Worm (Caenorhabditis elegans) whole organism, L4 larva: ENCODE data around the gene nhr-123.

Experiments
- F49E8.2 ChIP-seq: sonication (generic microtip); optimal IDR thresholded peaks from 2 replicates; lab custom pipeline; 2016; ENCODE audit warnings: missing compliant biosample characterization, mild to moderate bottlenecking, missing genetic modification characterization, borderline replicate concordance
- R02D3.7 ChIP-seq: fragments of 150-350 bp; sonication (generic microtip); optimal IDR thresholded peaks from 3 replicates; lab custom pipeline; 2014; ENCODE audit warnings: missing biosample characterization, missing genetic modification characterization
- T20F7.1 ChIP-seq: fragments of 200-800 bp; sonication (Bioruptor generic); optimal IDR thresholded peaks from 2 replicates; lab custom pipeline; 2018; ENCODE audit warnings: mild to moderate bottlenecking, missing genetic modification characterization, missing compliant biosample characterization
- Y105C5A.15 ChIP-seq: fragments of 200-800 bp; sonication (Bioruptor generic); IDR thresholded peaks from 2 replicates; pipeline ENCODE4 v1.3.6; 2022; ENCODE audit warnings: missing genetic modification characterization, missing compliant biosample characterization
- Y48G9A.11 ChIP-seq: fragments of 200-800 bp; sonication (Bioruptor generic); IDR thresholded peaks from 2 replicates; pipeline ENCODE4 v1.3.6; 2022; ENCODE audit warnings: missing genetic modification reagents, missing genetic modification characterization, missing compliant biosample characterization
- Y75B8A.6 ChIP-seq: fragments of 200-800 bp; sonication (Bioruptor generic); IDR thresholded peaks from 2 replicates; pipeline ENCODE4 v1.3.6; 2022; ENCODE audit warnings: missing genetic modification reagents, missing genetic modification characterization, missing compliant biosample characterization
- ZK337.2 ChIP-seq: fragments of 200-800 bp; sonication (Bioruptor generic); IDR thresholded peaks from 2 replicates; pipeline ENCODE4 v1.3.6; 2022; ENCODE audit warnings: missing genetic modification reagents, missing genetic modification characterization, missing compliant biosample characterization
- aha-1 ChIP-seq: fragments of 150-350 bp; peaks from one replicate; lab custom pipeline; 2014; ENCODE audit warnings: missing biosample characterization, missing genetic modification characterization
- ama-1 ChIP-seq: fragments of 150-350 bp; optimal IDR thresholded peaks from 2 replicates; lab custom pipeline; 2014; ENCODE audit warnings: inconsistent platforms, mixed read lengths
- arid-1 ChIP-seq: fragments of 200-800 bp; sonication (Bioruptor generic); conservative IDR thresholded peaks from 2 replicates; pipeline ENCODE4 v1.3.6; 2022; ENCODE audit warnings: missing genetic modification reagents, missing genetic modification characterization, missing compliant biosample characterization
- ceh-62 ChIP-seq: sonication (generic microtip); optimal IDR thresholded peaks from 2 replicates; lab custom pipeline; 2017; ENCODE audit warnings: missing biosample characterization, missing genetic modification characterization
- daf-12 ChIP-seq: fragments of 150-350 bp; optimal IDR thresholded peaks from 2 replicates; lab custom pipeline; 2014; ENCODE audit warnings: missing biosample characterization, missing genetic modification reagents, missing genetic modification characterization
- daf-19 ChIP-seq: fragments of 200-800 bp; sonication (Bioruptor generic); conservative IDR thresholded peaks from 2 replicates; pipeline ENCODE4 v1.3.6; 2022; ENCODE audit warnings: missing genetic modification characterization, missing compliant biosample characterization
- daf-8 ChIP-seq: fragments of 200-800 bp; sonication (Bioruptor generic); IDR thresholded peaks from 2 replicates; pipeline ENCODE4 v1.3.6; 2022; ENCODE audit warnings: missing genetic modification characterization, missing compliant biosample characterization
- dmd-8 ChIP-seq: fragments of 200-800 bp; sonication (Bioruptor generic); IDR thresholded peaks from 2 replicates; pipeline ENCODE4 v1.3.6; 2022; ENCODE audit warnings: missing genetic modification characterization, missing compliant biosample characterization
- dve-1 ChIP-seq: sonication (generic microtip); optimal IDR thresholded peaks from 2 replicates; lab custom pipeline; 2017; ENCODE audit warnings: antibody characterized with exemption, mild to moderate bottlenecking, missing genetic modification characterization, missing compliant biosample characterization; ENCODE audit not compliant: insufficient read depth
- lin-39 ChIP-seq: fragments of 150-350 bp; optimal IDR thresholded peaks from 2 replicates; lab custom pipeline; 2014; ENCODE audit warnings: missing biosample characterization, missing genetic modification reagents, missing genetic modification characterization
- madf-9 ChIP-seq: fragments of 200-800 bp; sonication (Bioruptor generic); conservative IDR thresholded peaks from 2 replicates; pipeline ENCODE4 v1.3.6; 2022; ENCODE audit warnings: missing genetic modification reagents, missing genetic modification characterization, missing compliant biosample characterization
- mdl-1 ChIP-seq, 2 experiments: fragments of 150-350 bp in 1 of 2; sonication (generic microtip) in 1 of 2; optimal IDR thresholded peaks; 2 replicates each; lab custom pipeline; 2014 to 2017; ENCODE audit warnings: missing biosample characterization in 2 of 2, missing genetic modification characterization in 2 of 2
- mdt-29 ChIP-seq: fragments of 200-800 bp; sonication (Bioruptor generic); IDR thresholded peaks from 2 replicates; pipeline ENCODE4 v1.3.6; 2022; ENCODE audit warnings: missing genetic modification reagents, missing genetic modification characterization, missing compliant biosample characterization
- mep-1 ChIP-seq: fragments of 150-350 bp; sonication (generic microtip); optimal IDR thresholded peaks from 3 replicates; lab custom pipeline; 2014; ENCODE audit warnings: missing biosample characterization, missing genetic modification characterization
- mxl-2 ChIP-seq: fragments of 200-800 bp; sonication (Bioruptor generic); conservative IDR thresholded peaks from 2 replicates; pipeline ENCODE4 v1.3.6; 2022; ENCODE audit warnings: missing genetic modification reagents, missing genetic modification characterization, missing compliant biosample characterization
- nhr-10 ChIP-seq: fragments of 150-350 bp; optimal IDR thresholded peaks from 2 replicates; lab custom pipeline; 2014; ENCODE audit warnings: missing biosample characterization, missing genetic modification characterization
- nhr-111 ChIP-seq: fragments of 200-800 bp; sonication (Bioruptor generic); optimal IDR thresholded peaks from 2 replicates; lab custom pipeline; 2018; ENCODE audit warnings: mild to moderate bottlenecking, missing genetic modification characterization, missing compliant biosample characterization
- nhr-237 ChIP-seq: sonication (generic microtip); optimal IDR thresholded peaks from 2 replicates; lab custom pipeline; 2017; ENCODE audit warnings: missing biosample characterization, missing genetic modification characterization
- nhr-25 ChIP-seq: sonication (generic microtip); optimal IDR thresholded peaks from 2 replicates; lab custom pipeline; 2017; ENCODE audit warnings: missing genetic modification characterization, mild to moderate bottlenecking, missing compliant biosample characterization, antibody characterized with exemption, moderate library complexity, borderline replicate concordance; ENCODE audit not compliant: insufficient read depth
- nhr-48 ChIP-seq: sonication (generic microtip); optimal IDR thresholded peaks from 2 replicates; lab custom pipeline; 2016; ENCODE audit warnings: mild to moderate bottlenecking, missing genetic modification characterization, missing compliant biosample characterization
- nhr-77 ChIP-seq: fragments of 150-350 bp; optimal IDR thresholded peaks from 2 replicates; lab custom pipeline; 2014; ENCODE audit warnings: missing biosample characterization, missing genetic modification characterization
- pha-4 ChIP-seq, 2 experiments: fragments of 150-350 bp in 1 of 2; fragments of 200-800 bp in 1 of 2; sonication (Bioruptor generic) in 1 of 2; IDR thresholded peaks in 1 of 2; optimal IDR thresholded peaks in 1 of 2; 2 replicates each; pipeline versions ENCODE4 v1.3.6 to Lab custom; 2014 to 2022; ENCODE audit warnings: missing genetic modification characterization in 2 of 2, missing genetic modification reagents in 2 of 2, missing biosample characterization in 1 of 2, missing compliant biosample characterization in 1 of 2
- php-3 ChIP-seq: fragments of 200-800 bp; sonication (Bioruptor generic); IDR thresholded peaks from 2 replicates; pipeline ENCODE4 v1.3.6; 2022; ENCODE audit warnings: missing genetic modification reagents, missing genetic modification characterization, missing compliant biosample characterization
- pqm-1 ChIP-seq: sonication (generic microtip); optimal IDR thresholded peaks from 2 replicates; lab custom pipeline; 2017; ENCODE audit warnings: missing biosample characterization, missing genetic modification characterization
- rbr-2 ChIP-seq: sonication (generic microtip); optimal IDR thresholded peaks from 2 replicates; lab custom pipeline; 2016; ENCODE audit warnings: missing genotype, missing genetic modification characterization, missing compliant biosample characterization
- sdz-12 ChIP-seq: fragments of 200-800 bp; sonication (Bioruptor generic); optimal IDR thresholded peaks from 2 replicates; lab custom pipeline; 2018; ENCODE audit warnings: mild to moderate bottlenecking, missing genetic modification characterization, missing compliant biosample characterization
- set-16 ChIP-seq: fragments of 200-800 bp; sonication (Bioruptor generic); IDR thresholded peaks from 2 replicates; pipeline ENCODE4 v1.3.6; 2022; ENCODE audit warnings: missing genetic modification reagents, missing genetic modification characterization, missing compliant biosample characterization
- spr-1 ChIP-seq: sonication (generic microtip); optimal IDR thresholded peaks from 2 replicates; lab custom pipeline; 2016; ENCODE audit warnings: mild to moderate bottlenecking, missing genetic modification characterization, missing compliant biosample characterization
- spr-3 ChIP-seq: fragments of 200-800 bp; sonication (Bioruptor generic); optimal IDR thresholded peaks from 2 replicates; lab custom pipeline; 2018; ENCODE audit warnings: mild to moderate bottlenecking, missing genetic modification characterization, missing compliant biosample characterization
- tag-97 ChIP-seq: fragments of 200-800 bp; sonication (Bioruptor generic); IDR thresholded peaks from 2 replicates; pipeline ENCODE4 v1.3.6; 2022; ENCODE audit warnings: missing genetic modification characterization, missing compliant biosample characterization
- unc-62 ChIP-seq, 3 experiments: fragments of 150-350 bp in 1 of 3; sonication (generic microtip); optimal IDR thresholded peaks in 2 of 3; peaks in 1 of 3; 1 replicate in 1 of 3; 2 replicates in 2 of 3; lab custom pipeline; 2014 to 2017; ENCODE audit warnings: missing biosample characterization in 3 of 3, missing genetic modification characterization in 3 of 3, missing genetic modification reagents in 3 of 3, missing genotype in 1 of 3
- vab-7 ChIP-seq: fragments of 200-800 bp; sonication (Bioruptor generic); IDR thresholded peaks from 2 replicates; pipeline ENCODE4 v1.3.6; 2022; ENCODE audit warnings: missing genetic modification reagents, missing genetic modification characterization, missing compliant biosample characterization
- zfp-3 ChIP-seq: fragments of 200-800 bp; sonication (Bioruptor generic); conservative IDR thresholded peaks from 2 replicates; pipeline ENCODE4 v1.3.6; 2022; ENCODE audit warnings: missing genetic modification reagents, missing genetic modification characterization, missing compliant biosample characterization
- zip-11 ChIP-seq: fragments of 200-800 bp; sonication (Bioruptor generic); IDR thresholded peaks from 2 replicates; pipeline ENCODE4 v1.3.6; 2022; ENCODE audit warnings: missing genetic modification characterization, missing compliant biosample characterization
- ztf-11 ChIP-seq: fragments of 150-350 bp; optimal IDR thresholded peaks from 2 replicates; lab custom pipeline; 2014; ENCODE audit warnings: missing biosample characterization, missing genetic modification characterization
- ztf-7 ChIP-seq: fragments of 150-350 bp; optimal IDR thresholded peaks from 2 replicates; lab custom pipeline; 2014; ENCODE audit warnings: missing biosample characterization, missing genetic modification characterization

nhr-123 gene

ce11 chrV:465355-465754 is 14.1 kb downstream of the nhr-123 start (continued):
- no peak for TF ChIP-seq lin-39 (tag; lab: Kevin White, UChicago)
- TF ChIP-seq Y48G9A.11 (GFP tag; lab: Robert Waterston, UW) = no peak
- no peak for TF ChIP-seq Y75B8A.6 (GFP tag; lab: Robert Waterston, UW)
- no peak for TF ChIP-seq php-3
- TF ChIP-seq rbr-2 (tag; lab: Kevin White, UChicago) = no peak
- TF ChIP-seq zfp-3 (GFP tag; lab: Robert Waterston, UW) = no peak
- TF ChIP-seq mdt-29 (GFP tag; lab: Robert Waterston, UW) = no peak
- TF ChIP-seq pqm-1 (tag; lab: Kevin White, UChicago) = no peak
- no peak for TF ChIP-seq aha-1 (tag; lab: Kevin White, UChicago)
- TF ChIP-seq dmd-8 (GFP tag; lab: Robert Waterston, UW) = no peak

DNA sequence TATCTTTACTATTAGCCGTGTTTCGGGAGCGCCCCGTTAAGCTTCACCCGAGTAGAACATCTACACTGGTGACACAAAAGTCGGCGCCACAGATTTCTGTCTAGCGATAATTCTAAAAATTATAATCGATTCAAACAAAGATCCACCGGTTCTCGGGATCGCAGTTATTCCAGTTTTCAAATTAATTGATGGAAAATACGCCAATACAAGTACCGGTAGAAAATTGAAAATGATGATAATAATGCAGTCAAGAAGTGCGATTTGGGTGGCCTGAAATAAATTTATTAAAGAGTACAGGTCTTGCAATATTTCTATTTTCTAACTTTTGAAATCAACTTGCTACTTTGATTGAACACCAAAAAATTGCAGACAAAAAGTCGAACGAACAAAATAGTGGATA is 16.3 kb downstream of the nhr-123 start:
- TF ChIP-seq dve-1 (tag; lab: Kevin White, UChicago) (peak; percentile 4), ceh-62 (tag; lab: Kevin White, UChicago) (no peak), unc-62 (GFP tag; optimal IDR thresholded peaks at IDR 0.05 in 1 of 2; lab: Kevin White, UChicago) (peak in 1 of 2 experiments; percentile 73), unc-62 (tag; optimal IDR thresholded peaks at IDR 0.05; lab: Kevin White, UChicago) (no peak), mxl-2 (GFP tag; lab: Robert Waterston, UW) (no peak)

DNA sequence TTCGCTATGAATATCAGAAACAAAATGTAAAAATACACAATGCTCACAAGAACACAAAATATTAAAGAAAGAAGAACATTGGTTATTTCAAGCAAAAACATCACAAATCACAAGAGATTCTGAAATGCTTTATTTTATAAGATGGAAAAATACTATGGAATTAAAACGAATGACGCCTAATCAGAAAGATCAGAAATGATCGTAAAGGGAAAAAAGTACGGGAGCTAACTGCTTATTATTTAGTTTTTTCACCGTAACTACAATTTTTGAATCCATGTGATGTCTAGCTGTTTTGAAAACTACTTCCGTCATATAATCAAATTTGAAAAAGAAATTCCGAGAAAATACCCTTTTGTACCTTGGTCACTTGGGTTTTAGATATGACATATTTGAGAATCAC is 17.2 kb downstream of the nhr-123 start, which contains the start of gene srbc-57:
TSS of gene srbc-57 (minus strand) at position 101 of the 400 bp plus-strand sequence.
- TF ChIP-seq zip-11 (GFP tag; lab: Robert Waterston, UW) = no peak
- no peak for TF ChIP-seq mep-1 (tag; lab: Kevin White, UChicago)
- TF ChIP-seq, all 104 proteins: peak for 0

ce11 chrV:472589-472988 is 21.3 kb downstream of the nhr-123 start, which contains the start of gene srt-31:
Gene srt-31 (plus strand): TSS chrV:472889.
- no peak for TF ChIP-seq lin-39 (tag; lab: Kevin White, UChicago)
- TF ChIP-seq spr-1 = no peak
- no peak for TF ChIP-seq nhr-10 (tag; lab: Kevin White, UChicago)
- no peak for TF ChIP-seq madf-9 (GFP tag; lab: Robert Waterston, UW)
- TF ChIP-seq mdl-1 (tag; optimal IDR thresholded peaks at IDR 0.05; lab: Kevin White, UChicago) = no peak
- TF ChIP-seq vab-7 (GFP tag; lab: Robert Waterston, UW) = no peak
- TF ChIP-seq R02D3.7 (tag; lab: Kevin White, UChicago) = no peak
- no peak for TF ChIP-seq php-3
- TF ChIP-seq spr-3 (GFP tag; lab: Kevin White, UChicago) = no peak
- TF ChIP-seq T20F7.1 (GFP tag; lab: Kevin White, UChicago) = no peak
- TF ChIP-seq ama-1 (lab: Kevin White, UChicago) = no peak
- TF ChIP-seq sdz-12 (GFP tag; lab: Kevin White, UChicago) = no peak
- TF ChIP-seq dmd-8 (GFP tag; lab: Robert Waterston, UW) = no peak
- no peak for TF ChIP-seq set-16 (GFP tag; lab: Robert Waterston, UW)
- no peak for TF ChIP-seq nhr-237
- TF ChIP-seq nhr-77 (tag; lab: Kevin White, UChicago) = no peak
- no peak for TF ChIP-seq tag-97 (GFP tag; lab: Robert Waterston, UW)

- TF ChIP-seq daf-8 (no peak), Y105C5A.15 (GFP tag; lab: Robert Waterston, UW) (no peak), ztf-7 (tag; lab: Kevin White, UChicago) (no peak), nhr-25 (tag; lab: Kevin White, UChicago) (no peak), ztf-11 (no peak), daf-19 (GFP tag; lab: Robert Waterston, UW) (no peak), nhr-48 (tag; lab: Kevin White, UChicago) (no peak), ZK337.2 (GFP tag; lab: Robert Waterston, UW) (no peak), arid-1 (GFP tag; lab: Robert Waterston, UW) (no peak), pha-4 (GFP tag; IDR thresholded peaks at IDR 0.05; lab: Robert Waterston, UW) (no peak), pha-4 (tag; optimal IDR thresholded peaks at IDR 0.05; lab: Kevin White, UChicago) (no peak), nhr-77 (tag; lab: Kevin White, UChicago) (peak; percentile 47), F49E8.2 (tag; lab: Kevin White, UChicago) (no peak), nhr-111 (GFP tag; lab: Kevin White, UChicago) (no peak), daf-12 (tag; lab: Kevin White, UChicago) (no peak), mdl-1 (tag; optimal IDR thresholded peaks at IDR 0.05; lab: Kevin White, UChicago) (peak in 1 of 2 experiments; percentile 45), aha-1 (tag; lab: Kevin White, UChicago) (no peak), dve-1 (tag; lab: Kevin White, UChicago) (peak; percentile 71)
Observed at ce11 chrV:474516-474915, 23.3 kb downstream of the nhr-123 start, which contains the start of gene nhr-99. Gene nhr-99 (plus strand): TSS chrV:474778.
